Fruit fly (Drosophila melanogaster): ENCODE data around the gene CG4949.

DNA sequence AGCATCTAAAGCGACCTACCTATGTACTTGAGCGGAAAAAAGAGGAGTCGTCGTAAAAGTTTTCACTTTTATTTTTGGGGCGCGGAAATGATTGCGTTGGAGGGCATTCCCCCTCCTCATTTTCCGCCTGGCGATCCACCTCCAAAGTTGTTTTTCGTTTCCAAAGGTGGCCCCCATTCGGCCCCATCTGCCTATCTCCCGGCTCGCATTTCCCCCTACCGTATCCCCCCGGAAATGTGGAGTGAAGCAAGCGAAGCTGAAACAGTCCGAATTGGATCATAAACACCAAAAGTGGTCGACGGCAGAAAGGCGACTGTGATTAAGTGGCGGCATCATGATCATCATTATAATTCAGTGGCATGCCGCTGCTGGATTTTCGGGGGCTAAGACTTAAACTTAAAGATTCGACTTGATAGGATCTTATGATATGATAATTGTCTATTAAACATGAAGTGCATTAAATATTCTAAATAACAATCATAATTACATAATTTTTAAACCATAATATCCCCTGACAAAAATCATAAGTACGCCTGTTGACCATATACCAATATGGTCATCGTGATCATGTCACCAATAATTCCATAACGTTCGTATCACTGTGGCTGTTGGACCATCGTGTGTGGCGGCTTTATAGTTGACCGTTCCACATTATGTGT lies 45.0 kb downstream of the CG4949 start:
- TF ChIP-seq toe (GFP tag; optimal IDR thresholded peaks at IDR 0.05), result no peak
- no peak for TF ChIP-seq CG14711 (tag; optimal IDR thresholded peaks at IDR 0.05)
- TF ChIP-seq CG11617 (GFP tag; optimal IDR thresholded peaks at IDR 0.05), result no peak
- TF ChIP-seq pad (GFP tag; optimal IDR thresholded peaks at IDR 0.05), result no peak
- no peak for TF ChIP-seq Hr96 (GFP tag; optimal IDR thresholded peaks at IDR 0.05)
- no peak for TF ChIP-seq CG1620 (GFP tag; optimal IDR thresholded peaks at IDR 0.05)
- TF ChIP-seq CG7045 (GFP tag; optimal IDR thresholded peaks at IDR 0.05), result no peak
- no peak for TF ChIP-seq Clk (GFP tag; optimal IDR thresholded peaks at IDR 0.05)
- TF ChIP-seq CG33017 (tag; optimal IDR thresholded peaks at IDR 0.05), result no peak
- TF ChIP-seq CG5204 (GFP tag; optimal IDR thresholded peaks at IDR 0.05), result no peak
- no peak for TF ChIP-seq CG7101 (tag; optimal IDR thresholded peaks at IDR 0.05)
- no peak for TF ChIP-seq bab1 (GFP tag; optimal IDR thresholded peaks at IDR 0.05)
- TF ChIP-seq Mnt (GFP tag; optimal IDR thresholded peaks at IDR 0.05), result no peak
- no peak for TF ChIP-seq Crg-1 (GFP tag; optimal IDR thresholded peaks at IDR 0.05)

All from whole organism, adult.